Fruit fly (Drosophila melanogaster): ENCODE data around the gene Ccp84Ae.

Ccp84Ae gene

dm6 chr3R:6664371-6665116 is 27.0 kb downstream of the Ccp84Ae start (continued):
- peak; percentile 30 for TF ChIP-seq CG2202 (tag; optimal IDR thresholded peaks at IDR 0.05)
- no peak for TF ChIP-seq tap (tag; optimal IDR thresholded peaks at IDR 0.05)
- TF ChIP-seq Dp (GFP tag; optimal IDR thresholded peaks at IDR 0.05): peak; percentile 41
- no peak for TF ChIP-seq CG8478 (optimal IDR thresholded peaks at IDR 0.05)
- TF ChIP-seq nom (GFP tag; optimal IDR thresholded peaks at IDR 0.05): no peak
- no peak for TF ChIP-seq Nf-YA (GFP tag; IDR thresholded peaks at IDR 0.05)
- TF ChIP-seq CG9817 (tag; optimal IDR thresholded peaks at IDR 0.05): no peak
- TF ChIP-seq rib (GFP tag; IDR thresholded peaks at IDR 0.05): no peak
- TF ChIP-seq sc (optimal IDR thresholded peaks at IDR 0.05): no peak
- TF ChIP-seq sc (GFP tag; optimal IDR thresholded peaks at IDR 0.05): peak; percentile 4
- TF ChIP-seq ATbp (GFP tag; optimal IDR thresholded peaks at IDR 0.05): no peak
- no peak for TF ChIP-seq CG3407 (GFP tag; optimal IDR thresholded peaks at IDR 0.05)
- TF ChIP-seq CG12299 (tag; optimal IDR thresholded peaks at IDR 0.05): no peak
- no peak for TF ChIP-seq Six4 (GFP tag; optimal IDR thresholded peaks at IDR 0.05)
- TF ChIP-seq Ptx1 (GFP tag; IDR thresholded peaks at IDR 0.05): no peak
- no peak for TF ChIP-seq maf-S (GFP tag; optimal IDR thresholded peaks at IDR 0.05)
- TF ChIP-seq CG9437 (GFP tag; optimal IDR thresholded peaks at IDR 0.05): peak; percentile 45
- TF ChIP-seq CG13424 (tag; optimal IDR thresholded peaks at IDR 0.05): peak; percentile 18
- no peak for TF ChIP-seq CG18476 (GFP tag; optimal IDR thresholded peaks at IDR 0.05)
- peak; percentile 66 for TF ChIP-seq E2f2 (GFP tag; IDR thresholded peaks at IDR 0.05)
- peak; percentile 10 for TF ChIP-seq NC2β (GFP tag; optimal IDR thresholded peaks at IDR 0.05)
- TF ChIP-seq CG7745 (tag; optimal IDR thresholded peaks at IDR 0.05): no peak
- TF ChIP-seq CG33213 (GFP tag; optimal IDR thresholded peaks at IDR 0.05): no peak
- TF ChIP-seq pros (GFP tag; optimal IDR thresholded peaks at IDR 0.05): no peak
- TF ChIP-seq CG3163 (GFP tag; optimal IDR thresholded peaks at IDR 0.05): no peak
- TF ChIP-seq CG16813 (GFP tag; IDR thresholded peaks at IDR 0.05; ENCODE audit: partially characterized antibody): 0 out of 3 replicates have a peak, but pooled peaks have one; percentile 9
- peak; percentile 9 for TF ChIP-seq CG8924 (tag; optimal IDR thresholded peaks at IDR 0.05)
- TF ChIP-seq otp (GFP tag; IDR thresholded peaks at IDR 0.05): no peak; the same call in 2 of the 3 replicates
- TF ChIP-seq CG31441 (GFP tag; IDR thresholded peaks at IDR 0.05): peak; percentile 77
- TF ChIP-seq zfh1 (GFP tag; IDR thresholded peaks at IDR 0.05): peak; percentile 58; the same call in 2 of the 3 replicates
- TF ChIP-seq CG3847 (GFP tag; IDR thresholded peaks at IDR 0.05): no peak
- no peak for TF ChIP-seq corto (GFP tag; optimal IDR thresholded peaks at IDR 0.05)
- no peak for TF ChIP-seq tgo (GFP tag; IDR thresholded peaks at IDR 0.05)
- TF ChIP-seq Meics (GFP tag; optimal IDR thresholded peaks at IDR 0.05): no peak
- TF ChIP-seq Ravus (GFP tag; IDR thresholded peaks at IDR 0.05): no peak
- no peak for TF ChIP-seq HmgD (GFP tag; optimal IDR thresholded peaks at IDR 0.05)
- TF ChIP-seq CG8290 (GFP tag; optimal IDR thresholded peaks at IDR 0.05): no peak
- TF ChIP-seq CG8290 (tag; optimal IDR thresholded peaks at IDR 0.05): peak in 1 of 2 experiments; percentile 14
- no peak for TF ChIP-seq H15 (GFP tag; IDR thresholded peaks at IDR 0.05)
- no peak for TF ChIP-seq salm (tag; optimal IDR thresholded peaks at IDR 0.05)
- no peak for TF ChIP-seq Optix (GFP tag; IDR thresholded peaks at IDR 0.05)
- TF ChIP-seq prd (optimal IDR thresholded peaks at IDR 0.05): no peak
- peak; percentile 31; the same call in 1 of the 3 replicates for TF ChIP-seq prd (GFP tag; IDR thresholded peaks at IDR 0.05)
- no peak for TF ChIP-seq gcm (GFP tag; optimal IDR thresholded peaks at IDR 0.05)
- no peak for TF ChIP-seq CG9876 (GFP tag; optimal IDR thresholded peaks at IDR 0.05)
- TF ChIP-seq D19A (tag; optimal IDR thresholded peaks at IDR 0.05): peak; percentile 16
- no peak for TF ChIP-seq tup (GFP tag; optimal IDR thresholded peaks at IDR 0.05)
- peak in 1 of 2 experiments; percentile 27 for TF ChIP-seq Hr51 (GFP tag; optimal IDR thresholded peaks at IDR 0.05)
- no peak for TF ChIP-seq Mes4 (GFP tag; optimal IDR thresholded peaks at IDR 0.05)
- no peak for TF ChIP-seq her (GFP tag; optimal IDR thresholded peaks at IDR 0.05)
- TF ChIP-seq CG7372 (GFP tag; IDR thresholded peaks at IDR 0.05): no peak
